Fruit fly (Drosophila melanogaster) whole organism, embryonic: ENCODE results near the gene hop.

ENCODE experiments used
- Awh ChIP-seq: fragments of 200-800 bp; sonication (Bioruptor generic); IDR thresholded peaks from 2 replicates; pipeline ENCODE4, ENCODE4 v1.3.6; 2022; ENCODE audit warnings: missing biosample characterization, missing genetic modification characterization
- CG10543 ChIP-seq: fragments of 200-800 bp; sonication (Bioruptor generic); optimal IDR thresholded peaks from 3 replicates; lab custom pipeline; 2017; ENCODE audit warnings: missing biosample characterization, mild to moderate bottlenecking, missing genetic modification characterization, moderate library complexity
- CG11093 ChIP-seq: fragments of 200-800 bp; sonication (Bioruptor generic); IDR thresholded peaks from 3 replicates; pipeline ENCODE4 v1.3.6; 2022; ENCODE audit warnings: missing biosample characterization, missing genetic modification characterization
- CG11723 ChIP-seq: fragments of 200-800 bp; sonication (Bioruptor generic); optimal IDR thresholded peaks from 2 replicates; lab custom pipeline; 2017; ENCODE audit warnings: missing biosample characterization, mild to moderate bottlenecking, missing genetic modification characterization
- CG12236 ChIP-seq: fragments of 200-800 bp; sonication (Bioruptor generic); optimal IDR thresholded peaks from 2 replicates; lab custom pipeline; 2016; ENCODE audit warnings: missing biosample characterization, missing genetic modification characterization
- CG12391 ChIP-seq: fragments of 200-800 bp; sonication (Bioruptor generic); optimal IDR thresholded peaks from 3 replicates; lab custom pipeline; 2018; ENCODE audit warnings: missing biosample characterization, mild to moderate bottlenecking, missing genetic modification characterization, moderate library complexity
- CG16779 ChIP-seq: fragments of 200-800 bp; sonication (Bioruptor generic); IDR thresholded peaks from 2 replicates; pipeline ENCODE4 v1.3.6; 2022; ENCODE audit warnings: missing biosample characterization, missing genetic modification characterization
- CG2202 ChIP-seq: fragments of 200-800 bp; sonication (Bioruptor generic); optimal IDR thresholded peaks from 2 replicates; lab custom pipeline; 2018; ENCODE audit warnings: missing biosample characterization, mild to moderate bottlenecking, missing genetic modification characterization
- CG2678 ChIP-seq: fragments of 200-800 bp; sonication (Bioruptor generic); optimal IDR thresholded peaks from 3 replicates; lab custom pipeline; 2019; ENCODE audit warnings: missing biosample characterization, mild to moderate bottlenecking, missing genetic modification characterization, moderate library complexity
- CG3726 ChIP-seq: fragments of 200-800 bp; sonication (Bioruptor generic); IDR thresholded peaks from 3 replicates; pipeline ENCODE4, ENCODE4 v1.3.6; 2022; ENCODE audit warnings: missing biosample characterization, missing genetic modification characterization
- CG4617 ChIP-seq: fragments of 200-800 bp; sonication (Bioruptor generic); optimal IDR thresholded peaks from 3 replicates; lab custom pipeline; 2016; ENCODE audit warnings: missing biosample characterization, missing genetic modification characterization, borderline replicate concordance
- CG6654 ChIP-seq: fragments of 200-800 bp; sonication (Bioruptor generic); optimal IDR thresholded peaks from 2 replicates; lab custom pipeline; 2017; ENCODE audit warnings: missing biosample characterization, mild to moderate bottlenecking, missing genetic modification characterization
- CG6689 ChIP-seq: fragments of 200-800 bp; sonication (Bioruptor generic); IDR thresholded peaks from 2 replicates; pipeline ENCODE4 v1.3.6; 2022; ENCODE audit warnings: missing biosample characterization, missing genetic modification characterization
- CG6765 ChIP-seq: fragments of 200-800 bp; sonication (Bioruptor generic); optimal IDR thresholded peaks from 3 replicates; lab custom pipeline; 2017; ENCODE audit warnings: missing biosample characterization, mild to moderate bottlenecking, missing genetic modification characterization
- CG8290 ChIP-seq, 3 experiments: fragments of 200-800 bp; sonication (Bioruptor generic); optimal IDR thresholded peaks; 2 replicates each; lab custom pipeline; 2016 to 2019; ENCODE audit warnings: missing biosample characterization in 3 of 3, missing genetic modification characterization in 3 of 3, mild to moderate bottlenecking in 2 of 3, moderate library complexity in 1 of 3
- CG9437 ChIP-seq: fragments of 200-800 bp; sonication (Bioruptor generic); optimal IDR thresholded peaks from 2 replicates; lab custom pipeline; 2018; ENCODE audit warnings: missing biosample characterization, mild to moderate bottlenecking, missing genetic modification characterization
- CG9727 ChIP-seq: fragments of 200-800 bp; sonication (Bioruptor generic); optimal IDR thresholded peaks from 3 replicates; lab custom pipeline; 2017; ENCODE audit warnings: missing biosample characterization, mild to moderate bottlenecking, missing genetic modification characterization
- CG9876 ChIP-seq: fragments of 200-800 bp; sonication (Bioruptor generic); optimal IDR thresholded peaks from 2 replicates; lab custom pipeline; 2016; ENCODE audit warnings: missing biosample characterization, missing genetic modification characterization
- Dp ChIP-seq: fragments of 200-800 bp; sonication (Bioruptor generic); optimal IDR thresholded peaks from 2 replicates; lab custom pipeline; 2018; ENCODE audit warnings: missing biosample characterization, mild to moderate bottlenecking, missing genetic modification characterization, moderate library complexity
- Dref ChIP-seq: fragments of 200-800 bp; sonication (Bioruptor generic); IDR thresholded peaks from 2 replicates; pipeline ENCODE4 v1.3.6; 2022; ENCODE audit warnings: missing biosample characterization, missing genetic modification characterization
- Ets65A ChIP-seq: fragments of 200-800 bp; sonication (Bioruptor generic); peaks from one replicate; lab custom pipeline; 2016; ENCODE audit warnings: missing biosample characterization, missing genetic modification characterization
- HLH54F ChIP-seq: fragments of 200-800 bp; sonication (Bioruptor generic); optimal IDR thresholded peaks from 3 replicates; lab custom pipeline; 2016; ENCODE audit warnings: missing biosample characterization, missing genetic modification characterization
- MBD-R2 ChIP-seq: fragments of 200-800 bp; sonication (Bioruptor generic); IDR thresholded peaks from 2 replicates; pipeline ENCODE4 v1.3.6; 2022; ENCODE audit warnings: missing biosample characterization, missing genetic modification characterization
- Meics ChIP-seq: fragments of 200-800 bp; sonication (Bioruptor generic); optimal IDR thresholded peaks from 2 replicates; lab custom pipeline; 2017; ENCODE audit warnings: missing biosample characterization, mild to moderate bottlenecking, missing genetic modification characterization
- Nf-YA ChIP-seq: fragments of 200-800 bp; sonication (Bioruptor generic); IDR thresholded peaks from 2 replicates; pipeline ENCODE4 v1.3.6; 2022; ENCODE audit warnings: missing biosample characterization, missing genetic modification characterization
- Pdp1 ChIP-seq, 2 experiments: fragments of 200-800 bp; sonication (Bioruptor generic); optimal IDR thresholded peaks; 3 replicates each; lab custom pipeline; 2016; ENCODE audit warnings: missing biosample characterization in 2 of 2, missing genetic modification characterization in 2 of 2, mild to moderate bottlenecking in 1 of 2, moderate library complexity in 1 of 2
- Sry-β ChIP-seq: fragments of 200-800 bp; sonication (Bioruptor generic); optimal IDR thresholded peaks from 2 replicates; lab custom pipeline; 2018; ENCODE audit warnings: missing biosample characterization, mild to moderate bottlenecking, missing genetic modification characterization, moderate library complexity
- Taf1 ChIP-seq: fragments of 200-800 bp; sonication (Bioruptor generic); IDR thresholded peaks from 2 replicates; pipeline ENCODE4 v1.3.6; 2022; ENCODE audit warnings: missing biosample characterization, missing genetic modification characterization
- Xbp1 ChIP-seq: fragments of 200-800 bp; sonication (Bioruptor generic); optimal IDR thresholded peaks from 3 replicates; lab custom pipeline; 2016; ENCODE audit warnings: missing biosample characterization, mild to moderate bottlenecking, missing genetic modification characterization
- Xrp1 ChIP-seq: fragments of 200-800 bp; sonication (Bioruptor generic); IDR thresholded peaks from 2 replicates; pipeline ENCODE4 v1.3.6; 2022; ENCODE audit warnings: missing biosample characterization, missing genetic modification characterization
- ara ChIP-seq: fragments of 200-800 bp; sonication (Bioruptor generic); IDR thresholded peaks from 2 replicates; pipeline ENCODE4 v1.3.6; 2022; ENCODE audit warnings: missing biosample characterization, missing genetic modification characterization
- bbx ChIP-seq: fragments of 200-800 bp; sonication (Bioruptor generic); IDR thresholded peaks from 2 replicates; pipeline ENCODE4 v1.3.6; 2022; ENCODE audit warnings: missing biosample characterization, missing genetic modification characterization; ENCODE audit not compliant: partially characterized antibody
- chif ChIP-seq, 2 experiments: fragments of 200-800 bp; sonication (Bioruptor generic); optimal IDR thresholded peaks; 3 replicates each; lab custom pipeline; 2016; ENCODE audit warnings: missing biosample characterization in 2 of 2, missing genetic modification characterization in 2 of 2
- chinmo ChIP-seq: fragments of 200-800 bp; sonication (Bioruptor generic); IDR thresholded peaks from 4 replicates; pipeline ENCODE4 v1.3.6; 2022; ENCODE audit warnings: missing biosample characterization, missing genetic modification characterization; ENCODE audit not compliant: partially characterized antibody
- dm ChIP-seq: fragments of 200-800 bp; sonication (Bioruptor generic); optimal IDR thresholded peaks from 3 replicates; lab custom pipeline; 2016; ENCODE audit warnings: missing biosample characterization, missing genetic modification characterization
- dpn ChIP-seq, 2 experiments: fragments of 200-800 bp; sonication (Bioruptor generic); optimal IDR thresholded peaks; 3 replicates each; lab custom pipeline; 2016; ENCODE audit warnings: missing biosample characterization in 2 of 2, missing genetic modification characterization in 2 of 2
- gcm2 ChIP-seq: fragments of 200-800 bp; sonication (Bioruptor generic); optimal IDR thresholded peaks from 2 replicates; lab custom pipeline; 2016; ENCODE audit warnings: missing biosample characterization, missing genetic modification characterization
- gfzf ChIP-seq: fragments of 200-800 bp; sonication (Bioruptor generic); optimal IDR thresholded peaks from 2 replicates; lab custom pipeline; 2016; ENCODE audit warnings: missing biosample characterization, mild to moderate bottlenecking, missing genetic modification characterization, moderate library complexity
- grau ChIP-seq: fragments of 200-800 bp; optimal IDR thresholded peaks from 3 replicates; lab custom pipeline; 2019; ENCODE audit warnings: missing biosample characterization, mild to moderate bottlenecking, missing genetic modification characterization, moderate library complexity
- hth ChIP-seq: fragments of >200 bp; optimal IDR thresholded peaks from 2 replicates; lab custom pipeline; 2017; ENCODE audit warnings: inconsistent platforms
- lola ChIP-seq, 3 experiments: fragments of >200 bp in 2 of 3; fragments of 200-800 bp in 1 of 3; sonication (Bioruptor generic) in 1 of 3; optimal IDR thresholded peaks; 2 replicates each; lab custom pipeline; 2017 to 2019; ENCODE audit warnings: missing biosample characterization in 3 of 3, missing genetic modification characterization in 3 of 3, mild to moderate bottlenecking in 1 of 3, moderate library complexity in 1 of 3
- maf-S ChIP-seq: fragments of 200-800 bp; sonication (Bioruptor generic); optimal IDR thresholded peaks from 2 replicates; lab custom pipeline; 2016; ENCODE audit warnings: missing biosample characterization, missing genetic modification characterization
- nmo ChIP-seq: fragments of 200-800 bp; sonication (Bioruptor generic); optimal IDR thresholded peaks from 2 replicates; lab custom pipeline; 2018; ENCODE audit warnings: missing biosample characterization, mild to moderate bottlenecking, missing genetic modification characterization, moderate library complexity
- pfk ChIP-seq: fragments of 200-800 bp; sonication (Bioruptor generic); optimal IDR thresholded peaks from 2 replicates; lab custom pipeline; 2018; ENCODE audit warnings: missing biosample characterization, mild to moderate bottlenecking, missing genetic modification characterization, moderate library complexity
- phol ChIP-seq: fragments of 200-800 bp; sonication (Bioruptor generic); optimal IDR thresholded peaks from 3 replicates; lab custom pipeline; 2018; ENCODE audit warnings: missing biosample characterization, mild to moderate bottlenecking, missing genetic modification characterization, moderate library complexity
- psq ChIP-seq: fragments of 200-800 bp; sonication (Bioruptor generic); optimal IDR thresholded peaks from 2 replicates; lab custom pipeline; 2017; ENCODE audit warnings: missing biosample characterization, missing genetic modification characterization
- sqz ChIP-seq: fragments of 200-800 bp; sonication (Bioruptor generic); optimal IDR thresholded peaks from 3 replicates; lab custom pipeline; 2018; ENCODE audit warnings: missing biosample characterization, mild to moderate bottlenecking, missing genetic modification characterization
- sug ChIP-seq: fragments of 200-800 bp; optimal IDR thresholded peaks from 2 replicates; lab custom pipeline; 2019; ENCODE audit warnings: missing biosample characterization, mild to moderate bottlenecking, missing genetic modification characterization, moderate library complexity
- trem ChIP-seq: fragments of 200-800 bp; optimal IDR thresholded peaks from 3 replicates; lab custom pipeline; 2019; ENCODE audit warnings: missing biosample characterization, mild to moderate bottlenecking, missing genetic modification characterization, moderate library complexity
- vvl ChIP-seq: fragments of 200-800 bp; sonication (Bioruptor generic); IDR thresholded peaks from 2 replicates; pipeline ENCODE4 v1.3.6; 2022; ENCODE audit warnings: missing biosample characterization, missing genetic modification characterization

hop gene

DNA sequence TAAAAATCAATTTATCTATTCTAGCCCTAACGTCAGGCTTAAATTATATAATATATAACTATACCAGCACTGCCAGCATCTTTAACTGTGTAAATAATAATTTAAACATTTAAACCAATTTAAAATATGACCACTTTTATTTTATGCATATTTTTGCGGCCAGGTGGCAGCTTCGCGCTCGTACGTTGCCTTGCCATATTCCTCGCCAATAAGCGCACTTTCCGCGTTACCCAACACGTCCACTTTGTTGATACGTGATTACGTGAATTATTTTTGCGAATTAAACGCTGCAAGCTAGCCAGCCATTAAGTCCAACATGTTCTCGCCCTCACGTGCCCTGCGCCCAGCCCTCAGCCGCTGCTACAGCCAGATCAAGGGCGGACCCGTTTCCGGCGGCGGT is 18.1 kb downstream of the hop start, which contains the start of gene NdufV3 (continued):
- TF ChIP-seq trem (tag; lab: Kevin White, UChicago) (peak; percentile 4), gfzf (GFP tag; lab: Kevin White, UChicago) (peak; percentile 2), CG6654 (GFP tag; lab: Kevin White, UChicago) (no peak), Dp (GFP tag; lab: Kevin White, UChicago) (peak; percentile 31), sqz (no peak), CG11093 (GFP tag; lab: Robert Waterston, UW) (no peak), CG12391 (peak; percentile 9), Pdp1 (GFP tag; optimal IDR thresholded peaks at IDR 0.05; lab: Kevin White, UChicago) (peak in 1 of 2 experiments; percentile 91), CG2678 (peak; percentile 4), nmo (GFP tag; lab: Kevin White, UChicago) (peak; percentile 11), Dref (peak; percentile 29; the same call in 1 of the 2 replicates), CG2202 (no peak), sug (tag; lab: Kevin White, UChicago) (peak; percentile 18), CG16779 (no peak), gcm2 (no peak), chinmo (no peak), CG4617 (peak; percentile 8), ara (GFP tag; lab: Robert Waterston, UW) (no peak), Meics (peak; percentile 13), CG6689 (GFP tag; lab: Robert Waterston, UW) (0 out of 2 replicates have a peak, but pooled peaks have one; percentile 21), CG9876 (GFP tag; lab: Kevin White, UChicago) (no peak), HLH54F (peak; percentile 9), phol (tag; lab: Kevin White, UChicago) (peak; percentile 10), hth (lab: Kevin White, UChicago) (no peak), grau (tag; lab: Kevin White, UChicago) (peak; percentile 28), CG6765 (GFP tag; lab: Kevin White, UChicago) (no peak), MBD-R2 (GFP tag; lab: Robert Waterston, UW) (peak; percentile 51), chif (GFP tag; optimal IDR thresholded peaks at IDR 0.05; lab: Kevin White, UChicago) (no peak), CG9437 (GFP tag; lab: Kevin White, UChicago) (peak; percentile 4), Sry-β (GFP tag; lab: Kevin White, UChicago) (no peak), pfk (GFP tag; lab: Kevin White, UChicago) (no peak), Ets65A (peak; percentile 79), maf-S (GFP tag; lab: Kevin White, UChicago) (no peak), Awh (GFP tag; lab: Robert Waterston, UW) (no peak), dpn (GFP tag; optimal IDR thresholded peaks at IDR 0.05; lab: Kevin White, UChicago) (peak; percentile 4 to 34), psq (GFP tag; lab: Kevin White, UChicago) (no peak), Taf1 (GFP tag; lab: Robert Waterston, UW) (no peak), CG12236 (GFP tag; lab: Kevin White, UChicago) (no peak), Nf-YA (GFP tag; lab: Robert Waterston, UW) (no peak), bbx (GFP tag; lab: Robert Waterston, UW) (no peak), lola (GFP tag; optimal IDR thresholded peaks at IDR 0.05; lab: Kevin White, UChicago) (no peak), Xbp1 (GFP tag; lab: Kevin White, UChicago) (peak; percentile 30), Xrp1 (0 out of 2 replicates have a peak, but pooled peaks have one; percentile 39), vvl (peak; percentile 71; the same call in 1 of the 2 replicates), CG10543 (no peak), CG3726 (GFP tag; lab: Robert Waterston, UW) (no peak), dm (GFP tag; lab: Kevin White, UChicago) (no peak), CG11723 (GFP tag; lab: Kevin White, UChicago) (no peak), CG9727 (GFP tag; lab: Kevin White, UChicago) (no peak), CG8290 (GFP tag; optimal IDR thresholded peaks at IDR 0.05; lab: Kevin White, UChicago) (no peak), CG8290 (tag; optimal IDR thresholded peaks at IDR 0.05; lab: Kevin White, UChicago) (peak in 1 of 2 experiments; percentile 69)
